Fruit fly (Drosophila melanogaster) whole organism, wandering third instar larva: ENCODE measurements around the gene Srp19.

ENCODE experiments used
- Abd-B ChIP-seq: fragments of >200 bp; optimal IDR thresholded peaks from 2 replicates; lab custom pipeline; 2017; ENCODE audit warnings: missing biosample characterization, missing genetic modification characterization
- CG32264 ChIP-seq: fragments of 200-800 bp; sonication (Bioruptor generic); optimal IDR thresholded peaks from 2 replicates; lab custom pipeline; 2016; ENCODE audit warnings: missing biosample characterization, missing genetic modification characterization
- CG9705 ChIP-seq: fragments of 200-800 bp; sonication (Bioruptor generic); optimal IDR thresholded peaks from 2 replicates; lab custom pipeline; 2018; ENCODE audit warnings: missing biosample characterization, mild to moderate bottlenecking, missing genetic modification characterization
- CrebA ChIP-seq: fragments of 200-800 bp; sonication (Bioruptor generic); optimal IDR thresholded peaks from 2 replicates; lab custom pipeline; 2016; ENCODE audit warnings: missing biosample characterization, mild to moderate bottlenecking, missing genetic modification characterization, borderline replicate concordance
- Dfd ChIP-seq: fragments of >200 bp; optimal IDR thresholded peaks from 2 replicates; lab custom pipeline; 2017; ENCODE audit warnings: missing biosample characterization, missing genetic modification characterization
- Dif ChIP-seq: fragments of 200-275, 200-300 bp; sonication (Bioruptor generic); optimal IDR thresholded peaks from 2 replicates; lab custom pipeline; 2018; ENCODE audit warnings: missing biosample characterization, missing genetic modification characterization; ENCODE audit not compliant: partially characterized antibody
- GATAd ChIP-seq: sonication (Bioruptor generic); optimal IDR thresholded peaks from 2 replicates; lab custom pipeline; 2016; ENCODE audit warnings: missing biosample characterization, missing genetic modification characterization
- HLH106 ChIP-seq: fragments of 200-800 bp; optimal IDR thresholded peaks from 3 replicates; lab custom pipeline; 2019; ENCODE audit warnings: missing biosample characterization, mild to moderate bottlenecking, missing genetic modification characterization, moderate library complexity
- Hnf4 ChIP-seq: fragments of 200-800 bp; sonication (Bioruptor generic); optimal IDR thresholded peaks from 2 replicates; lab custom pipeline; 2016; ENCODE audit warnings: missing biosample characterization, mild to moderate bottlenecking, missing genetic modification characterization
- Hr78 ChIP-seq: fragments of >200 bp; optimal IDR thresholded peaks from 2 replicates; lab custom pipeline; 2017; ENCODE audit warnings: missing biosample characterization, missing genetic modification characterization
- Hr83 ChIP-seq: fragments of 200-300 bp; sonication (Bioruptor generic); optimal IDR thresholded peaks from 2 replicates; lab custom pipeline; 2016; ENCODE audit warnings: missing biosample characterization, mild to moderate bottlenecking, missing genetic modification characterization, moderate library complexity; ENCODE audit not compliant: poor library complexity, severe bottlenecking
- Jra ChIP-seq: sonication (Bioruptor generic); optimal IDR thresholded peaks from 2 replicates; lab custom pipeline; 2016; ENCODE audit warnings: missing biosample characterization, missing genetic modification characterization
- Mio ChIP-seq: sonication (Bioruptor generic); optimal IDR thresholded peaks from 2 replicates; lab custom pipeline; 2016; ENCODE audit warnings: missing biosample characterization, missing genetic modification characterization
- Myc ChIP-seq: fragments of >200 bp; optimal IDR thresholded peaks from 2 replicates; lab custom pipeline; 2017
- N ChIP-seq: fragments of >200 bp; optimal IDR thresholded peaks from 2 replicates; lab custom pipeline; 2018; ENCODE audit warnings: missing biosample characterization, missing external identifiers, missing genetic modification characterization
- OdsH ChIP-seq: fragments of 200-800 bp; sonication (Bioruptor generic); optimal IDR thresholded peaks from 2 replicates; lab custom pipeline; 2016; ENCODE audit warnings: missing biosample characterization, mild to moderate bottlenecking, missing genetic modification characterization
- Rel ChIP-seq, 2 experiments: fragments of 200-800 bp; sonication (Bioruptor generic) in 1 of 2; optimal IDR thresholded peaks; 2 replicates in 1 of 2; 3 replicates in 1 of 2; lab custom pipeline; 2016 to 2019; ENCODE audit warnings: mild to moderate bottlenecking in 2 of 2, missing biosample characterization in 2 of 2, missing genetic modification characterization in 2 of 2, moderate library complexity in 1 of 2
- Sp1 ChIP-seq: fragments of 200-800 bp; sonication (Bioruptor generic); optimal IDR thresholded peaks from 3 replicates; lab custom pipeline; 2019; ENCODE audit warnings: missing biosample characterization, mild to moderate bottlenecking, missing genetic modification characterization, moderate library complexity
- Vsx2 ChIP-seq: fragments of 200-300, 225-300 bp; sonication (Bioruptor generic); optimal IDR thresholded peaks from 2 replicates; lab custom pipeline; 2018; ENCODE audit warnings: missing biosample characterization, missing genetic modification characterization; ENCODE audit not compliant: partially characterized antibody
- br ChIP-seq: fragments of 200-800 bp; sonication (Bioruptor generic); optimal IDR thresholded peaks from 2 replicates; lab custom pipeline; 2016; ENCODE audit warnings: missing biosample characterization, missing genetic modification characterization
- brk ChIP-seq: fragments of 200-800 bp; sonication (Bioruptor generic); optimal IDR thresholded peaks from 2 replicates; lab custom pipeline; 2016; ENCODE audit warnings: missing biosample characterization, mild to moderate bottlenecking, missing genetic modification characterization
- dl ChIP-seq, 2 experiments: fragments of 175-275, 200-275 bp in 1 of 2; fragments of 200-275 bp in 1 of 2; sonication (Bioruptor generic); optimal IDR thresholded peaks; lab custom pipeline; 2018; ENCODE audit warnings: mild to moderate bottlenecking in 2 of 2, missing biosample characterization in 2 of 2, missing genetic modification characterization in 2 of 2, moderate library complexity in 2 of 2; ENCODE audit not compliant: partially characterized antibody in 2 of 2, insufficient read depth in 1 of 2
- dmrt93B ChIP-seq: fragments of 200-800 bp; sonication (Bioruptor generic); optimal IDR thresholded peaks from 2 replicates; lab custom pipeline; 2018; ENCODE audit warnings: missing biosample characterization, mild to moderate bottlenecking, missing genetic modification characterization
- dsf ChIP-seq: sonication (Bioruptor generic); optimal IDR thresholded peaks from 2 replicates; lab custom pipeline; 2016; ENCODE audit warnings: missing biosample characterization, missing genetic modification characterization, borderline replicate concordance
- ey ChIP-seq: fragments of 200-800 bp; sonication (Bioruptor generic); optimal IDR thresholded peaks from 2 replicates; lab custom pipeline; 2016; ENCODE audit warnings: missing biosample characterization, missing genetic modification characterization
- h ChIP-seq: fragments of 200-800 bp; sonication (Bioruptor generic); optimal IDR thresholded peaks from 3 replicates; lab custom pipeline; 2016; ENCODE audit warnings: missing biosample characterization, mild to moderate bottlenecking, missing genetic modification characterization
- jim ChIP-seq: fragments of 175-275, 200-325 bp; sonication (Bioruptor generic); optimal IDR thresholded peaks from 2 replicates; lab custom pipeline; 2016; ENCODE audit warnings: missing biosample characterization, mild to moderate bottlenecking, missing genetic modification characterization
- lola ChIP-seq: fragments of >200 bp; optimal IDR thresholded peaks from 2 replicates; lab custom pipeline; 2017; ENCODE audit warnings: missing biosample characterization, missing genetic modification characterization
- pan ChIP-seq: fragments of >200 bp; optimal IDR thresholded peaks from 2 replicates; lab custom pipeline; 2017
- psq ChIP-seq: fragments of 200-800 bp; sonication (Bioruptor generic); optimal IDR thresholded peaks from 3 replicates; lab custom pipeline; 2017; ENCODE audit warnings: missing biosample characterization, mild to moderate bottlenecking, missing genetic modification characterization, moderate library complexity
- sage ChIP-seq: fragments of 200-800 bp; sonication (Bioruptor generic); optimal IDR thresholded peaks from 2 replicates; lab custom pipeline; 2016; ENCODE audit warnings: missing biosample characterization, mild to moderate bottlenecking, missing genetic modification characterization
- sv ChIP-seq: fragments of 200-800 bp; sonication (Bioruptor generic); optimal IDR thresholded peaks from 3 replicates; lab custom pipeline; 2016; ENCODE audit warnings: missing biosample characterization, missing genetic modification characterization
- tai ChIP-seq: sonication (Bioruptor generic); optimal IDR thresholded peaks from 2 replicates; lab custom pipeline; 2016; ENCODE audit warnings: missing biosample characterization, missing genetic modification characterization
- usp ChIP-seq: fragments of >200 bp; optimal IDR thresholded peaks from 2 replicates; lab custom pipeline; 2017; ENCODE audit warnings: missing biosample characterization, missing genetic modification characterization
- woc ChIP-seq: sonication (Bioruptor generic); optimal IDR thresholded peaks from 2 replicates; lab custom pipeline; 2016; ENCODE audit warnings: missing biosample characterization, mild to moderate bottlenecking, missing genetic modification characterization

The Srp19 gene

DNA sequence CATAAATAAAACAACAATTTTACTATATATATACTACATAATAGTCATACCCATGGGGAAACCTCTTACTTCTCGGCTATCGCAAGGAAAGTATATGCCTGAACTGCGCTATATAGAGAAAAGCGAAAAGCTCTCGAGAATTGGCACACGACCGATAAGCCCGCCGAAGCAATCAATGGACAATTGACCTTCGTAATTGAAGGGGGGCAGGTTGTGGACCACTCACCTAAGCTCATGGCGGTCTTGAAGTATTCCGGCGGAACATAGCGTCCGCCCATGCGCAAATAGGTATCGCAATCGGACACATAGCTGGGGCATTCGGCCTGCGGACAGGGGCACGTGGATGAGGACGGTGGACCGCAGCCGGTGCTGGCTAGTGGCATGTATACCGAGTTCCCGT, 32.6 kb upstream of the Srp19 start:
- TF ChIP-seq dl (GFP tag; optimal IDR thresholded peaks at IDR 0.05; lab: Kevin White, UChicago; ENCODE audit: insufficient read depth in 1 of 2, partially characterized antibody in 2 of 2) (no peak), h (peak; percentile 9), dsf (GFP tag; lab: Kevin White, UChicago) (no peak)

DNA sequence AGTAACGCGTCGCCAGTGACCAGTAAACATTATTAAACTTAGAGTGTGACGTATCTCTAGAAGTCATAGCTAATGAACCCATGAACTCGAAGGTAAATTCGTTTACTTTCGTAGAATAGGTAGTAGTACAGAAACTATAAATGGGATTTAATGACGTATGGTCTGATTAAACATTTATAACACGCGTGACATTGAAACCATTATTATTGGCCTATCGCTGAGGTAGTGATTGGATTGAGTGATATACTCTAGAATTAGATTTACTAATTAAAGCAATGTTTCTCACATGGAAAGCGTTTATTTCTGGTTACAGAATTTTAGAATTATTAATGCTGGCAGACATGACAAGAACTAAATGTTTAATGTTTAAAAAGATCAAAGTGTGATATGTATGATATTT, 29.0 kb upstream of the Srp19 start:
- TF ChIP-seq Hnf4 (GFP tag; lab: Kevin White, UChicago): no peak
- no peak for TF ChIP-seq brk (GFP tag; lab: Kevin White, UChicago)
- no peak for TF ChIP-seq pan (lab: Kevin White, UChicago)
- TF ChIP-seq GATAd (GFP tag; lab: Kevin White, UChicago): no peak
- no peak for TF ChIP-seq Hr83 (GFP tag; lab: Kevin White, UChicago)
- TF ChIP-seq Sp1 (GFP tag; lab: Kevin White, UChicago): no peak
- no peak for TF ChIP-seq Jra (GFP tag; lab: Kevin White, UChicago)
- TF ChIP-seq dl (GFP tag; optimal IDR thresholded peaks at IDR 0.05; lab: Kevin White, UChicago; ENCODE audit: insufficient read depth in 1 of 2, partially characterized antibody in 2 of 2): no peak
- TF ChIP-seq Hr78 (GFP tag; lab: Kevin White, UChicago): no peak
- TF ChIP-seq OdsH (GFP tag; lab: Kevin White, UChicago): no peak
- TF ChIP-seq Dfd (GFP tag; lab: Kevin White, UChicago): no peak
- no peak for TF ChIP-seq Vsx2
- no peak for TF ChIP-seq dmrt93B
- TF ChIP-seq Rel (GFP tag; optimal IDR thresholded peaks at IDR 0.05; lab: Kevin White, UChicago): no peak
- no peak for TF ChIP-seq Rel (tag; optimal IDR thresholded peaks at IDR 0.05; lab: Kevin White, UChicago)
- no peak for TF ChIP-seq woc
- TF ChIP-seq ey (GFP tag; lab: Kevin White, UChicago): no peak
- TF ChIP-seq lola (GFP tag; lab: Kevin White, UChicago): no peak
- TF ChIP-seq, all 38 proteins: peak for 0

DNA sequence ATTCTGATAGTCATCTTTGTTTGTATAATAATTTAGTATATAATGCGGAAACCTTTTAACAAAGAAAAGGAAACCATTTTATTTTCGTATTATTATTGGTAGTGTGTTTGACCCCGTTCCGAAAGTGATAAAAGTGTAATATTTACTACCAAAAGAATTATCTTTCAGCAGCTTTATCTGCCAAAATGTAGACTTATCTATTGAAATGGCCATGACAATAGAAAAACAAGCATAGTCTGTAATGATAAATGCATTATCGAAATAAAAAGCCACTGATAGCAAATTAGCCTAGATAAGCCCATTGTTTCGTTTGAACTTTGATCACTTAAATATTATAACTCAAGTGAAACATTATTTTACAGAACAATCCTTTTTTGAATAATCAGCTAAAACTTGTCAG, 28.3 kb upstream of the Srp19 start:
- TF ChIP-seq Dif (GFP tag; lab: Kevin White, UChicago) (no peak), brk (GFP tag; lab: Kevin White, UChicago) (peak; percentile 21), sv (no peak), br (GFP tag; lab: Kevin White, UChicago) (peak; percentile 18)

DNA sequence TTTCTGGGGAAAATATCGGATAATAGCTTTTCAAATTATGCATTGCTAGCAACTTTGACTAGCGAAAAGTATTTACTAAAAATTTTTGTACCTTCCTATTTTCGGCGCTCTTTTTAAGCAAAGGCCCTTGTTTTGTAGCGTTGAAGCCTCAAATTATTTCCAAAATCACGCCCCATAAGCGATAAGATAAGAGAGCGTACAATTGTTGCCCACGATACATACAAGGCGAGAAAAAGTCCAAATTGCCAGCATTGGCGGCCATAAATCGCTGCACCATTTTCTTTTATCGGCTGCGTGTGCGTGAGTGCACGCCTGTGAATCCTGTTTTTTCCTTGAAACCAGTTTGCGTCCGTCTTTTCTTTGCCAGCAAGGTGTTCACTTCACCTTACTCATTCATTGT, 23.5 kb upstream of the Srp19 start:
- TF ChIP-seq woc (peak; percentile 49), Rel (GFP tag; optimal IDR thresholded peaks at IDR 0.05; lab: Kevin White, UChicago) (no peak), Rel (tag; optimal IDR thresholded peaks at IDR 0.05; lab: Kevin White, UChicago) (no peak), Myc (peak; percentile 54)

DNA sequence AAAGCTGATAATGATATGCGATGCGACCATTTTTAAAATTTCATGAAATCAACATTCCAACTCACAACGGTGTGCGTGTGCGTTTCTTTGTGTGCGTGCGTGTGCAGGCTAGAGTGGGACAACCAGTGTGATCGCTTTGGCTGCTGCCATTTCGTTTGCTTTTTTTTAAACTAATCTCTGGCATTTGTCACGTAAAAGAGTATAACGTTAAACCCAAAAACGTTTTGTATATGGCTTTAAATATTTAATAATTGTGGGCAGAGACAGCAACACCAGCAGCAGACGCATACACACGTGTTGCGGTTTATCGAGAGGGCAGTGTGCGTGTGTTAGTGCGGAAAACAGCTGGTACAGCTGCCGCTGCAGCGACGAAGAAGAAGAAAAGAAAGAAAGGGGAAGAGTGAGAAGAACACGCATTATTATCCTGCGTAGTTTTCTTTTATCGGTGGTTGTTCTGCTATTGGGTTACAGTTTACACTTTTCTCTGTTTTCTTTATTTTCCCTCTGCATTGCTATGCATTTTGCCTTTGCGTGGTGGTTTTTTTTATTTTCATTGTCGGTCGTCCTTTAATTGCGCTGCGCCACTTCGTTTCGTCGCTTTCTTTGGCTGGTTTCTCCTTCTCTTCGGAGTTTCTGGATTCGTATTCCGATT, 22.5 kb upstream of the Srp19 start:
- TF ChIP-seq Hnf4 (GFP tag; lab: Kevin White, UChicago): no peak
- peak; percentile 81 for TF ChIP-seq psq (GFP tag; lab: Kevin White, UChicago)
- TF ChIP-seq jim: no peak
- TF ChIP-seq dl (GFP tag; optimal IDR thresholded peaks at IDR 0.05; lab: Kevin White, UChicago; ENCODE audit: insufficient read depth in 1 of 2, partially characterized antibody in 2 of 2): no peak
- no peak for TF ChIP-seq Mio
- TF ChIP-seq pan (lab: Kevin White, UChicago): no peak
- TF ChIP-seq Myc: no peak
- TF ChIP-seq GATAd (GFP tag; lab: Kevin White, UChicago): no peak
- TF ChIP-seq br (GFP tag; lab: Kevin White, UChicago): no peak
- TF ChIP-seq Hr78 (GFP tag; lab: Kevin White, UChicago): peak; percentile 7
- TF ChIP-seq dsf (GFP tag; lab: Kevin White, UChicago): no peak
- TF ChIP-seq Abd-B (GFP tag; lab: Kevin White, UChicago): no peak
- peak; percentile 1 for TF ChIP-seq Hr83 (GFP tag; lab: Kevin White, UChicago)
- TF ChIP-seq HLH106 (tag; lab: Kevin White, UChicago): no peak
- no peak for TF ChIP-seq CrebA
- TF ChIP-seq sage (GFP tag; lab: Kevin White, UChicago): no peak
- peak; percentile 41 for TF ChIP-seq h
- no peak for TF ChIP-seq woc
- no peak for TF ChIP-seq usp (GFP tag; lab: Kevin White, UChicago)
- no peak for TF ChIP-seq Rel (GFP tag; optimal IDR thresholded peaks at IDR 0.05; lab: Kevin White, UChicago)
- peak; percentile 39 for TF ChIP-seq Rel (tag; optimal IDR thresholded peaks at IDR 0.05; lab: Kevin White, UChicago)
- no peak for TF ChIP-seq CG32264 (GFP tag; lab: Kevin White, UChicago)
- TF ChIP-seq CG9705 (GFP tag; lab: Kevin White, UChicago): no peak
- TF ChIP-seq tai (GFP tag; lab: Kevin White, UChicago): no peak
- no peak for TF ChIP-seq sv
- no peak for TF ChIP-seq brk (GFP tag; lab: Kevin White, UChicago)
- peak; percentile 79 for TF ChIP-seq N (GFP tag; lab: Kevin White, UChicago)
- no peak for TF ChIP-seq OdsH (GFP tag; lab: Kevin White, UChicago)
